In genomic region chrX:4965673-4966072, dm6 we compare ENCODE assay signal across 1 fruit fly cellular context.
A peak's percentile ranks its signal among the peaks of the same experiment; 100 is the strongest.
TF ChIP-seq lines count a peak whose summit lies in the region.

No protein-coding gene starts in this region.

TF ChIP-seq in whole organism, prepupa, 60 proteins besides CTCF, POLR2A, EP300 and RAD21 (continued from another document):
- TF ChIP-seq achi (GFP tag; optimal IDR thresholded peaks at IDR 0.05; lab: Kevin White, UChicago): peak; percentile 41
- no peak for TF ChIP-seq CG8319 (GFP tag; optimal IDR thresholded peaks at IDR 0.05; lab: Kevin White, UChicago)
- TF ChIP-seq Ets21C (GFP tag; optimal IDR thresholded peaks at IDR 0.05; lab: Kevin White, UChicago): no peak
- no peak for TF ChIP-seq CG34406 (GFP tag; optimal IDR thresholded peaks at IDR 0.05; lab: Kevin White, UChicago)
- peak; percentile 0 for TF ChIP-seq esn (GFP tag; optimal IDR thresholded peaks at IDR 0.05; lab: Kevin White, UChicago)
- TF ChIP-seq CG3919 (GFP tag; optimal IDR thresholded peaks at IDR 0.05; lab: Kevin White, UChicago): no peak
- TF ChIP-seq CG15336 (GFP tag; IDR thresholded peaks at IDR 0.05; lab: Robert Waterston, UW): peak; percentile 83
- TF ChIP-seq spab (GFP tag; optimal IDR thresholded peaks at IDR 0.05; lab: Kevin White, UChicago): no peak
- peak; percentile 83 for TF ChIP-seq Hr4 (GFP tag; optimal IDR thresholded peaks at IDR 0.05; lab: Kevin White, UChicago)
- no peak for TF ChIP-seq CG6854 (GFP tag; optimal IDR thresholded peaks at IDR 0.05; lab: Kevin White, UChicago)
- TF ChIP-seq net (GFP tag; optimal IDR thresholded peaks at IDR 0.05; lab: Kevin White, UChicago): no peak
- no peak for TF ChIP-seq vri (GFP tag; optimal IDR thresholded peaks at IDR 0.05; lab: Kevin White, UChicago)
- peak; percentile 68 for TF ChIP-seq Gug (GFP tag; IDR thresholded peaks at IDR 0.05; lab: Robert Waterston, UW)
- TF ChIP-seq Sox15 (GFP tag; optimal IDR thresholded peaks at IDR 0.05; lab: Kevin White, UChicago): no peak
- TF ChIP-seq fd59A (GFP tag; optimal IDR thresholded peaks at IDR 0.05; lab: Kevin White, UChicago): no peak
- no peak for TF ChIP-seq lz (GFP tag; optimal IDR thresholded peaks at IDR 0.05; lab: Kevin White, UChicago)
- TF ChIP-seq OdsH (GFP tag; optimal IDR thresholded peaks at IDR 0.05; lab: Kevin White, UChicago): peak; percentile 31
- no peak for TF ChIP-seq cyc (GFP tag; optimal IDR thresholded peaks at IDR 0.05; lab: Kevin White, UChicago)
- TF ChIP-seq CG1621 (tag; optimal IDR thresholded peaks at IDR 0.05; lab: Kevin White, UChicago): no peak
- TF ChIP-seq CG6276 (GFP tag; optimal IDR thresholded peaks at IDR 0.05; lab: Kevin White, UChicago): peak; percentile 11
- no peak for TF ChIP-seq Hr39 (GFP tag; optimal IDR thresholded peaks at IDR 0.05; lab: Kevin White, UChicago)
- no peak for TF ChIP-seq CG6808 (GFP tag; optimal IDR thresholded peaks at IDR 0.05; lab: Kevin White, UChicago)
- TF ChIP-seq topi (GFP tag; optimal IDR thresholded peaks at IDR 0.05; lab: Kevin White, UChicago): no peak
- no peak for TF ChIP-seq CG11762 (GFP tag; optimal IDR thresholded peaks at IDR 0.05; lab: Kevin White, UChicago; ENCODE audit: insufficient read depth)
- peak; percentile 77 for TF ChIP-seq dsx (GFP tag; optimal IDR thresholded peaks at IDR 0.05; lab: Kevin White, UChicago; ENCODE audit: poor library complexity, severe bottlenecking)
- no peak for TF ChIP-seq Hr38 (GFP tag; optimal IDR thresholded peaks at IDR 0.05; lab: Kevin White, UChicago)
- TF ChIP-seq Blimp-1 (GFP tag; optimal IDR thresholded peaks at IDR 0.05; lab: Kevin White, UChicago): no peak
- TF ChIP-seq CG6163 (GFP tag; IDR thresholded peaks at IDR 0.05; lab: Robert Waterston, UW): peak; percentile 74
- TF ChIP-seq fd85E (GFP tag; optimal IDR thresholded peaks at IDR 0.05; lab: Kevin White, UChicago): no peak
- TF ChIP-seq Eip75B (GFP tag; optimal IDR thresholded peaks at IDR 0.05; lab: Kevin White, UChicago): peak; percentile 52
- no peak for TF ChIP-seq CG11902 (GFP tag; optimal IDR thresholded peaks at IDR 0.05; lab: Kevin White, UChicago)
- peak; percentile 17 to 30 for TF ChIP-seq ss (GFP tag; optimal IDR thresholded peaks at IDR 0.05; lab: Kevin White, UChicago)
- TF ChIP-seq CG3032 (tag; optimal IDR thresholded peaks at IDR 0.05; lab: Kevin White, UChicago): no peak
TF ChIP-seq in whole organism, prepupa: peak in this region for 27.
